Worm (Caenorhabditis elegans): ENCODE data around the gene pcp-2.

DNA sequence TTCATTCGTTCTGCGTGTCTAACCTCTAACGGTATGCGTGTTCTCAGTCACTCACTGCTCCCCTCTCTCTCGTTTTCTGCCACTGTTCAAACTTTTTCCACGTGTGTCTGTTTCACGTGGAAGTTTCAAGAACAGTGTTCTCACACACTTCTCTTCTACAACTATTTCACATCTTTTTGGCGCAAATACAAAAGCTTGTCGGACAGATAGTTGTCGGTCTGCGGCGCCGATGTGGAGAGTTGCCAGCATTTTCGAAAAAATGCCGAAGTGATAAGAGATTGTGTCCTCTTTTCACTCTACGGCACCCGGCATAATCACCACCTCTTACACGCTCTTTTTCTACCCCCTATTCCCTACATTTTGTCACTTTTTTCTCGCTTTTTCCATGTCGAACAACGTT, 46.6 kb downstream of the pcp-2 start:
- TF ChIP-seq ets-4 (tag; optimal IDR thresholded peaks at IDR 0.05) = no peak
- no peak for TF ChIP-seq ref-2 (tag; optimal IDR thresholded peaks at IDR 0.05)
- TF ChIP-seq nhr-11 (tag; optimal IDR thresholded peaks at IDR 0.05) = no peak
- TF ChIP-seq hlh-30 (tag; optimal IDR thresholded peaks at IDR 0.05; ENCODE audit: insufficient read depth) = no peak
- TF ChIP-seq npax-4 (tag; optimal IDR thresholded peaks at IDR 0.05) = no peak
- no peak for TF ChIP-seq pha-4 (tag; optimal IDR thresholded peaks at IDR 0.05)

Measured in whole organism, late embryonic.